Fruit fly (Drosophila melanogaster) whole organism: ENCODE data around the gene Mnt.

ENCODE experiments used
- CG8478 ChIP-seq: fragments of >200 bp; optimal IDR thresholded peaks from 2 replicates; lab custom pipeline; 2018; ENCODE audit warnings: inconsistent platforms
- Dll ChIP-seq: fragments of >200 bp; optimal IDR thresholded peaks from 2 replicates; lab custom pipeline; 2017
- EcR ChIP-seq, 2 experiments: fragments of >200 bp; optimal IDR thresholded peaks; 2 replicates each; lab custom pipeline; 2017; ENCODE audit warnings: missing biosample characterization in 2 of 2, missing genetic modification characterization in 2 of 2, missing genetic modification reagents in 2 of 2
- pan ChIP-seq: fragments of >200 bp; optimal IDR thresholded peaks from 2 replicates; lab custom pipeline; 2017
- psq ChIP-seq: fragments of >200 bp; optimal IDR thresholded peaks from 2 replicates; lab custom pipeline; 2017
- usp ChIP-seq: fragments of >200 bp; optimal IDR thresholded peaks from 2 replicates; lab custom pipeline; 2017; ENCODE audit warnings: missing biosample characterization, missing genetic modification characterization, mixed read lengths

Mnt gene

DNA sequence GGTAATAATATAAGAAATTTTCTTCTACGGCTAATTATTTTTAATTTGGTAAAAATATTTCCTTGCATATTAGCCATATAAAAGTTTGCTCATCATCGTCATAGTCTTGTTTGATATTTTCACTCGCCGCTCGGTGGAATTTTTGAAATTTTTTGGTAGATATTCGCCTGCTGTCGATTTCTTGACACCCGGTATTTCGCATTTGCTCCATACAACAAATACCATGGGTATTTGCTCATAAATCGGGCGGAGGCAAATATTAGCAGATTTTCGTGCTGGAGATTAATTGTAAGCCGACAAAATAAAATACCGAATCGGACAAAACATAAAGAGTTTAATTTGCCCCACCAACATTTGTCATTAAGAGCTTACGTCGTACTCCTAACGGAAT lies 70.0 kb downstream of the Mnt start:
- TF ChIP-seq CG8478 (lab: Kevin White, UChicago), result no peak
- TF ChIP-seq Dll (lab: Kevin White, UChicago), result no peak
- no peak for TF ChIP-seq pan (lab: Kevin White, UChicago)
- no peak for TF ChIP-seq psq (lab: Kevin White, UChicago)
- no peak for TF ChIP-seq EcR (GFP tag; optimal IDR thresholded peaks at IDR 0.05; lab: Kevin White, UChicago)
- no peak for TF ChIP-seq usp (GFP tag; lab: Kevin White, UChicago)

- TF ChIP-seq psq (lab: Kevin White, UChicago) (no peak), pan (lab: Kevin White, UChicago) (no peak), usp (GFP tag; lab: Kevin White, UChicago) (no peak), EcR (GFP tag; optimal IDR thresholded peaks at IDR 0.05; lab: Kevin White, UChicago) (no peak), CG8478 (lab: Kevin White, UChicago) (no peak), Dll (lab: Kevin White, UChicago) (no peak)
These were observed 70.6 kb downstream of the Mnt start for dm6 chrX:3742002-3742722.

DNA sequence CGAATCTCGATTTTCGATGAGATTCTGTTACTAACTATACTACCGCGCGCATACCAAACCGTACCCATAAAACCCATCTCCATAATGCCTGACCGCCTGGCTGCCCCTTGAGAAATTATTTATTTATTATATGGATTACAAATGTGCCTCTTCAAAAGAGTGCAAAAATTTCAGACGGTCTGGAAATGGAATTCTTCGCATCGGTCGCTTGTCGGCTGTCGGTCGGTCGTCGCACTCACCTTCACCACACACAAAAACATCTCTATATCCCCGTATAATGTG lies 71.1 kb downstream of the Mnt start:
- TF ChIP-seq EcR (GFP tag; optimal IDR thresholded peaks at IDR 0.05; lab: Kevin White, UChicago), result no peak
- TF ChIP-seq usp (GFP tag; lab: Kevin White, UChicago), result no peak
- TF ChIP-seq Dll (lab: Kevin White, UChicago), result no peak
- TF ChIP-seq CG8478 (lab: Kevin White, UChicago), result no peak
- no peak for TF ChIP-seq psq (lab: Kevin White, UChicago)
- TF ChIP-seq pan (lab: Kevin White, UChicago), result no peak

dm6 chrX:3743005-3743890 lies 71.6 kb downstream of the Mnt start:
- TF ChIP-seq EcR (GFP tag; optimal IDR thresholded peaks at IDR 0.05; lab: Kevin White, UChicago), result peak; percentile 27 to 45
- no peak for TF ChIP-seq CG8478 (lab: Kevin White, UChicago)
- peak; percentile 80 for TF ChIP-seq pan (lab: Kevin White, UChicago)

dm6 chrX:3743891-3744491 lies 72.4 kb downstream of the Mnt start:
- TF ChIP-seq EcR (GFP tag; optimal IDR thresholded peaks at IDR 0.05; lab: Kevin White, UChicago) (no peak), CG8478 (lab: Kevin White, UChicago) (no peak), psq (lab: Kevin White, UChicago) (no peak), pan (lab: Kevin White, UChicago) (no peak)

DNA sequence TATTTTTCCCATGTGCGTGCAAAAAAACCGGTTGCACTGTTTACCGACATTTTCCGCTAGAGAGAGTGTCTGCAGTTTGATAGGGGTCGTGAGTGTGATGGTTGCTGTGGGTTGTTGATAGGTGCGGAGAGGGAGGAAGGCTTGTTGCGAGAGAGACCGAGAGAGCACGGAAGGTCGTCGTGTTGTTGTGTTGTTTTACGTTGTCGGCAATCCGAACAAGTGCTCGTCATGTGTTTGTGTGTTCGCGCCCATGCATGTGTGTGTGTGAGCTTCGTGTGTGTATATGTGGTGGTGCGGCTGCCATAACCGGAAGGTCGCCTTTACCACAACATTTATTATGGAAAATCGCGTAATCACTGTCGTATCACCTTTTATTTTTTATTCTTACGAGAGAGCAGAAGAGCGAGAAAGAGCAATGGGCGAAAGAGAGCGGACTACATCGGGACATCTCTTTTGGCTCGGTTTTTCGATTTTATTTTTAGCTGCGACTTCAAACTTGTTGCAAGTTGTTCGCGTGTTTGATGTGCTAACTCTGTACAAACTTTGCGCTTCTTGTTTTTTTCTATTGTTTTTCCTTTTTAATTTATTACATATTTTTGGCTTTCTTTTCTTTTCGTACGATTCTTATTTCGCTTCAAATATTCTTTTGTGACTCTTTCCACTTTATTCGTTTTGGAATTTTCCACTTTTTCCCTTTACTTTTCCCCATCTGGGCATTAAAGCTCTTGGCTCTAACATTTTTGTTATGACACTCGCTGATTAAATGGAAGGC lies 73.1 kb downstream of the Mnt start:
- TF ChIP-seq pan (lab: Kevin White, UChicago) (no peak), EcR (GFP tag; optimal IDR thresholded peaks at IDR 0.05; lab: Kevin White, UChicago) (peak in 1 of 2 experiments; percentile 28), Dll (lab: Kevin White, UChicago) (peak; percentile 90)

dm6 chrX:3745264-3745564 lies 73.6 kb downstream of the Mnt start:
- TF ChIP-seq usp (GFP tag; lab: Kevin White, UChicago) (no peak), Dll (lab: Kevin White, UChicago) (no peak), psq (lab: Kevin White, UChicago) (no peak), EcR (GFP tag; optimal IDR thresholded peaks at IDR 0.05; lab: Kevin White, UChicago) (no peak), pan (lab: Kevin White, UChicago) (no peak), CG8478 (lab: Kevin White, UChicago) (no peak)

DNA sequence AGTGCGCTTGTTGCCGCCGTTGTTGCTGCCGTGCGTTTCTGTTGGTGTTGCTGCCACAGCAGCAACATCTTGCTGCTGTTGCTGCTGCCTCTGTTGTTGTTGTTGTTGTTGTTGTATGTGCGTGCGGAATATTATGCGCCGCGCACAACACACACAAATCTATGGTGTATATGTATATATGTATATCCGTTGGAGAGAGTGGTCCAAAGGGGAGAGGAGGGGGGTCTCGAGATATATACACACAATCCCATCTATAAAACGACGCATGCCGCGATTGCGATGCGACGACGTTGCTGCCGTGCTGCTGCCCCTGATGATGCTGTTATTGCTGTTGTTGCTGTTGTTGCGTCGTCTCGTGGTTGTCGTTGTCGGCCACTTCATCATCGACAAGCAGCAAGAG lies 75.3 kb downstream of the Mnt start:
- TF ChIP-seq pan (lab: Kevin White, UChicago), result no peak
- TF ChIP-seq EcR (GFP tag; optimal IDR thresholded peaks at IDR 0.05; lab: Kevin White, UChicago), result no peak
- peak; percentile 1 for TF ChIP-seq Dll (lab: Kevin White, UChicago)

DNA sequence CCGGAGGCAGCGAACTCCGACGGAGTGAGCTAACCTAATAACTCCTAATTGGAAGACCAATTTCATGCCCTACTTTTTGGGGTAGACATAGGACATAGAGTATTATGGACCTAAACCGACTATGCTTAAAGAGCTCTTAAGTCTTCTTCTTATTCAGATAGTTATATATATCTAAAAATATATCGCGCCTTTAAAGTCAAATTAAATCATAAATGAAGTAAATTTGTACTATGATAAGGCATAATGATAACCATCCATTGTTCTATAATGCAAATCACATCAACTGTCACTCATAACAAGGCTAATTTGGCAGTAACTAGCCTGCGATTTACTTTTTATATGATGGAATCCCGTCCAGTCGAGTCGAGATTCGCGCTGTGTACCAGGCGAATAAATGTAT lies 76.0 kb downstream of the Mnt start:
- TF ChIP-seq EcR (GFP tag; optimal IDR thresholded peaks at IDR 0.05; lab: Kevin White, UChicago) (no peak), psq (lab: Kevin White, UChicago) (no peak), pan (lab: Kevin White, UChicago) (no peak), usp (GFP tag; lab: Kevin White, UChicago) (no peak), Dll (lab: Kevin White, UChicago) (no peak), CG8478 (lab: Kevin White, UChicago) (no peak)

DNA sequence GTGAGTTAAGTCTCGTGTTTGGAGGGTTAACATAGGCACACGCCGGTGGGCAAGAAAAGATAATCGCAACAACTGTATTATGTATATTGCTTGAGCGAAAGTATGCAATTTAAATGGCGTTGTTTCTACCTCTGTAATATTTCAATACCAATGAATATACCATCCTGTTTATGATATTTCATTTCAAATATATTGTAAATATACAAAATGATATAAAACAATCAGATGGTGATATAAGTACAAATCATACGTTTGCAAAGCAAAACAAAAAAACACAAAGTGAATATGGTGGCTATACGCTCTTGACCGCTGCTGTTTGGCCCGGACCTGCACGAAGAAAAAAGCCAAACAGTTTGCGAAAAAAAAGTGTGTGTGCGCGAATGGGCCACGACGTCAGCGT lies 76.6 kb downstream of the Mnt start:
- no peak for TF ChIP-seq psq (lab: Kevin White, UChicago)
- TF ChIP-seq CG8478 (lab: Kevin White, UChicago), result no peak
- no peak for TF ChIP-seq Dll (lab: Kevin White, UChicago)
- no peak for TF ChIP-seq pan (lab: Kevin White, UChicago)
